Worm (Caenorhabditis elegans) whole organism, midembryonic: ENCODE measurements around the gene Y57G11C.1130.

Experiments used
- T22C8.4 ChIP-seq: fragments of 200-800 bp; sonication (Bioruptor generic); IDR thresholded peaks from 2 replicates; pipeline ENCODE4 v1.3.6; 2022; ENCODE audit warnings: missing genetic modification characterization, missing compliant biosample characterization
- med-1 ChIP-seq: sonication (generic microtip); optimal IDR thresholded peaks from 2 replicates; lab custom pipeline; 2017; ENCODE audit warnings: missing genetic modification characterization, mild to moderate bottlenecking, missing compliant biosample characterization, antibody characterized with exemption, missing genetic modification reagents; ENCODE audit not compliant: insufficient read depth

DNA sequence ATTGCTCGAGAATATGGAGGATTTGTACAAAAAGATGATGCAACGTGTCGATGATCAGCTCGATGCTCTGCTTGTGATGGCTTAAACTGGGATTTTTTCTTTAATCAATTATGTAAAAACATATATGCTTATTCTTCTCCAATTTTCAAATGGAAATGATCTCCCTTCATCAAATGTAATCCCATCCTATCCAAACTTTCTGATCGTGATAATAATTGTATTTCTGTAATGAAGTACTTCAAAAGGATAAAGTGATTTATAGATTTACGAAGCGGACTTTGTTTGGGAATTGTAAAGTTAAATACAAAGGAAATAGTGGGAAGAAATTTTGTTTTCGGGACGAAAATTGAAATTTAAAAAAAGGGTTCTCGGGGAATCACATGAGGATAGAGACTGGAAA, 8.3 kb downstream of the Y57G11C.1130 start:
- TF ChIP-seq med-1 (GFP tag; lab: Kevin White, UChicago) (no peak), T22C8.4 (GFP tag; lab: Robert Waterston, UW) (no peak)
